Worm (Caenorhabditis elegans): ENCODE measurements around the gene Y55F3AM.13.
A peak's percentile ranks its signal among the peaks of the same experiment; 100 is the strongest.
"Not testable (repeated sequence)": the region's sequence is repeated elsewhere in the genome, so short reads cannot be mapped to it uniquely, and the experiment has no call there.

The Y55F3AM.13 gene

ce11 chrIV:1064289-1064848 is 8.3 kb upstream of the Y55F3AM.13 start:
- TF ChIP-seq dao-5 (tag; optimal IDR thresholded peaks at IDR 0.05) (no peak), him-1 (tag; optimal IDR thresholded peaks at IDR 0.05) (no peak), W03F9.2 (tag; optimal IDR thresholded peaks at IDR 0.05) (no peak)

DNA sequence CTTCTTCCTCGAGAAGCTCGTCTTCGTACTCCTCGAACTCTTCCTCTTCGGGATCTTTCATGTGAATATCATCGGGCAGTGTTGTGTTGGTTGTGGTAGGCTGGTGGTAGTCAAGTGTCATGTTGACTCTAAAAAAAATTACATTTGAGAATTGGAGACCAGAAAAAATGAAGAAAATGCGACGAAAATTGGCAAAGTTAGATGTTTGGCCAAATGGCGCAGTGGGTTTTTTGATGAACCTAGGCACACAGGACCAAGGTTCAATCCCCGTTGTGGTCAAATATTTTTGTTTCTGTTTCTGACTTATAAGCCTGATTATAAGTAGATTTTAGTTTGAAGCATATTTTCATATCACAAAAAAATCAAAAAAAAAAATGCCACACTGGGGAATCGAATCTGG is 6.9 kb upstream of the Y55F3AM.13 start:
- TF ChIP-seq dao-5 (tag; optimal IDR thresholded peaks at IDR 0.05) (no peak), him-1 (tag; optimal IDR thresholded peaks at IDR 0.05) (no peak), W03F9.2 (tag; optimal IDR thresholded peaks at IDR 0.05) (no peak)

DNA sequence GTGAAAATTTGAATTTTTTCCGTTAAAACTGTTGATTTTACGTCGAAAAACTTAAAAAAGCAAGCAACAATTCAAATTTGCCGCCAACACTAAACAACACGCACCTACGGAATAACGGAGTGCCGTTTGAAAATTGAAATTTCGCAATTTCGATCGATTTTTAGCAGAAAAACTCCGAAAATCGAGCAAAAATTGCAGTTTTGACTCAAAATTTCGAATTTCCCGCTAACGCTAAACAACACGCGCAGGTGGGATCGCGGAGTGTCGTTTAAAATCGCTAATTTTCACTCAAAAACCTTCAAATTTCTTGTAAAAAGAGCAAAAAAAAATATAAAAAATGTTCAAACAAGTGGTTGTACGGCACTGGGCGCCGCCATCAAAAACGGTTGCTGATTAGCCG is 2.4 kb upstream of the Y55F3AM.13 start:
- TF ChIP-seq him-1 (tag; optimal IDR thresholded peaks at IDR 0.05), result no peak
- no peak for TF ChIP-seq W03F9.2 (tag; optimal IDR thresholded peaks at IDR 0.05)
- no peak for TF ChIP-seq dao-5 (tag; optimal IDR thresholded peaks at IDR 0.05)

DNA sequence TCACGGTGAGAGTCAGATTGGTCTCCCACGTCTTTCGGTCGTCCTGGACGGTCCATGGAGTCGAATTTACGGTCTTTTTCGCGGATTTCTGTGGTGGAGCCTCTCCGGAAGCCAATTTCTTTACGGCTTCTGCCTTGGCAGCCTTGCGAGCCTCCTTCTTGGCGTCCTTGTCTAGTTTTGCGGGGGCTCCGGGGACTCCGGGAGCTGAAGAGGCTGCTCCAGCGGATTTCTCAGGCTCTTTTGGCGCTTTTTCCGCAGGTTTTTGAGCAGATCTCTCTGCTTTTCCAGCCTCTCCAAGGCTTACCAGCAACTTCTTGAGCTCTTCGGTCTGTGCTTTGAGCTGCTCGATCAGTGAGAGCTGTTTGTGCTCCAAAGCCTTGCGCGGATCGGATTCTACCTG is 379 bp downstream of the Y55F3AM.13 start:
- no peak for TF ChIP-seq W03F9.2 (tag; optimal IDR thresholded peaks at IDR 0.05)
- TF ChIP-seq him-1 (tag; optimal IDR thresholded peaks at IDR 0.05), result no peak
- no peak for TF ChIP-seq dao-5 (tag; optimal IDR thresholded peaks at IDR 0.05)

DNA sequence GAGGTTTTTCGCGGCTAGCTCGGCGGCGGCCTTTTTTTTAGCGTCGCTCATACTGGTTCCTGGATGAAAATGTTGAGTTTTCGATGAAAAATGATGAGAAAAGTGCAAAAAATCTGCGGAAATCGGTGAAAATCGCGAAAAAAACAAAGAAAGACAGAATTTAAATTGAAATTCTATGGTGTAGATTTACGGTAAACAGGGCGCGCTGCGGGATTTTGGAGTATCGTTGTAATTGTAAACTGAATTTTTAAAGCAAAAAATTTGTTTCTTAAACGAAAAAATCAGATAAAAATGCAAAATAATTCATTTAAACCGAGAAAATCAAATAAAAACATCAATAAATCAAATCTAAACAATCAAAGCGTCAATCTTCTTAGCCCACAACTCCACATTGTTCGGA is 1.4 kb downstream of the Y55F3AM.13 start, which contains the start of gene dcap-1:
Gene dcap-1, minus strand, starts transcription at position 59 of the 400 bp plus-strand sequence.
- TF ChIP-seq him-1 (tag; optimal IDR thresholded peaks at IDR 0.05) (no peak), dao-5 (tag; optimal IDR thresholded peaks at IDR 0.05) (no peak)

ce11 chrIV:1053989-1054388 is 2.1 kb downstream of the Y55F3AM.13 start:
- TF ChIP-seq W03F9.2 (tag; optimal IDR thresholded peaks at IDR 0.05), result no peak
- TF ChIP-seq him-1 (tag; optimal IDR thresholded peaks at IDR 0.05), result no peak
- no peak for TF ChIP-seq dao-5 (tag; optimal IDR thresholded peaks at IDR 0.05)

- not testable (repeated sequence) for TF ChIP-seq W03F9.2, dao-5, him-1 (tag; optimal IDR thresholded peaks at IDR 0.05)
These were observed 4.4 kb downstream of the Y55F3AM.13 start, which contains the start of gene Y55F3AM.21 for ce11 chrIV:1051636-1052133. Y55F3AM.21 (minus strand) TSS chrIV:1051686.

ce11 chrIV:1046996-1047395 is 9.1 kb downstream of the Y55F3AM.13 start:
- TF ChIP-seq W03F9.2 (tag; optimal IDR thresholded peaks at IDR 0.05), result no peak
- TF ChIP-seq him-1 (tag; optimal IDR thresholded peaks at IDR 0.05), result no peak

DNA sequence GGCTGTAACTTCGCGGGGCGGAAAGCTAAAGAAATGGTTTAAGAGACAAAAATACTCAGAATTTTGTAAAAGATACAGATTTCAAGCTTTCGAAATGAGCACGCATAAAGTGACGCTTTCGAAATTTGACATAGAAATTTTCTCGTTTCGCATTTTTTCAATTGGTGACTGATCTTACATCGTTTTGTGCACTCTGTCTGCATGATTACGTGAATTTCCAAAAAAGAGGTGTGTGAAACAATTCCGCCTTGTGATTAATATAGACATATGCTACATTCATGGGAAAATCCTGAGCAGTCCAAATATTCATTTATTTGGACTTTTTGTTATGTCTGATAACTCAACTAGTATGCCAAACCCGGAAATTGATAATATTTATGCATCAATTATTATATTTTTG is 10.4 kb downstream of the Y55F3AM.13 start, which contains the start of gene srx-12:
Gene srx-12, plus strand, starts transcription at position 301 of the 400 bp plus-strand sequence.
- TF ChIP-seq him-1 (tag; optimal IDR thresholded peaks at IDR 0.05) (no peak), W03F9.2 (tag; optimal IDR thresholded peaks at IDR 0.05) (no peak), dao-5 (tag; optimal IDR thresholded peaks at IDR 0.05) (no peak)

DNA sequence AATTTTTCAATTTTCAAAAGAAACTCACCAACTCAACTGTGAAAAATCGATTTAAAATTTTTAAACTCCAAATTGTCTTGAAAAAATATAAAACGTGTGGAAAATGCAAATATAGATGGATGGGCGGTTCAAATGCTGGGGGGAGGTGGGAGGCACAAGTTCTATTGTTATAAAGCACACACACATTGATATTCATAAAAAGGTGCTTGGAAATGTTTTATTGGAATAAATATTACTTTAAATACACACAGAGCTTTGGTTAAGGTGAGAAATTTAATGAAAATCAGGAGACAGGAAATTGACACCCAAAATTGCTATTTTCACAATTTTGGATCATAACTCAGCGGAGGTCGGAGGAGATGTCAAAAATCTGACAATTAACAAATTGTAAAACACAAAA is 11.8 kb downstream of the Y55F3AM.13 start, which contains the start of gene Y55F3AM.11:
Gene Y55F3AM.11, minus strand, starts transcription at position 101 of the 400 bp plus-strand sequence.
- TF ChIP-seq dao-5 (tag; optimal IDR thresholded peaks at IDR 0.05), result no peak
- TF ChIP-seq him-1 (tag; optimal IDR thresholded peaks at IDR 0.05), result no peak
- no peak for TF ChIP-seq W03F9.2 (tag; optimal IDR thresholded peaks at IDR 0.05)

DNA sequence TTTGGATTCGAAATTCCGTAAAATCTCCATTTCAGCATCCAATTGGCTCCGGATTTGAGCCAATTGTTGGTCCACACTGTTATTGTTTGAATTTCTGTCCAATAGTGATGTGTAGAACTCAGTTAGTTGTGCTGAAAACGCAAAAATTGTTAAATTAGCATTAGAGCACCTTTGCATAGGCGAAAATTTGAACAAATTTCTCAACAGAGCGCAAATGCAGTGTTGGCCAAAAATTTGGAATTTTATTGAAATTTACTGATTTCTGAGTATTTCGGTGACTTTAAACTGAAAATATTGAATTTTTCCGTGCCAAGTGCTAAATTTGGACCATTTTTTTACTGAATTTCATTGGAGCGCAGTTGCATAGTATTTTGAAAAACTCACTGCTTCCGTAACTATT is 15.6 kb downstream of the Y55F3AM.13 start:
- TF ChIP-seq him-1 (tag; optimal IDR thresholded peaks at IDR 0.05), result no peak
- TF ChIP-seq dao-5 (tag; optimal IDR thresholded peaks at IDR 0.05), result no peak
- TF ChIP-seq W03F9.2 (tag; optimal IDR thresholded peaks at IDR 0.05), result no peak

- TF ChIP-seq W03F9.2 (tag; optimal IDR thresholded peaks at IDR 0.05) (no peak), him-1 (tag; optimal IDR thresholded peaks at IDR 0.05) (no peak), dao-5 (tag; optimal IDR thresholded peaks at IDR 0.05) (no peak)
These were observed 17.6 kb downstream of the Y55F3AM.13 start for ce11 chrIV:1038516-1038915.

- peak; percentile 33 for TF ChIP-seq W03F9.2 (tag; optimal IDR thresholded peaks at IDR 0.05)
- no peak for TF ChIP-seq dao-5 (tag; optimal IDR thresholded peaks at IDR 0.05)
These were observed 21.0 kb downstream of the Y55F3AM.13 start for ce11 chrIV:1035108-1035507.

- TF ChIP-seq W03F9.2 (tag; optimal IDR thresholded peaks at IDR 0.05) (no peak), dao-5 (tag; optimal IDR thresholded peaks at IDR 0.05) (no peak), him-1 (tag; optimal IDR thresholded peaks at IDR 0.05) (no peak)
These were observed 26.2 kb downstream of the Y55F3AM.13 start, which contains the start of gene abhd-14 for ce11 chrIV:1029939-1030338. abhd-14 (minus strand) TSS chrIV:1030039.

- no peak for TF ChIP-seq W03F9.2 (tag; optimal IDR thresholded peaks at IDR 0.05)
- TF ChIP-seq dao-5 (tag; optimal IDR thresholded peaks at IDR 0.05), result no peak
- TF ChIP-seq him-1 (tag; optimal IDR thresholded peaks at IDR 0.05), result no peak
These were observed 36.3 kb downstream of the Y55F3AM.13 start for ce11 chrIV:1019801-1020200.
